Worm (Caenorhabditis elegans): Measurements from ENCODE around the gene xbp-1.
A peak's percentile ranks its signal among the peaks of the same experiment; 100 is the strongest.

Gene xbp-1

DNA sequence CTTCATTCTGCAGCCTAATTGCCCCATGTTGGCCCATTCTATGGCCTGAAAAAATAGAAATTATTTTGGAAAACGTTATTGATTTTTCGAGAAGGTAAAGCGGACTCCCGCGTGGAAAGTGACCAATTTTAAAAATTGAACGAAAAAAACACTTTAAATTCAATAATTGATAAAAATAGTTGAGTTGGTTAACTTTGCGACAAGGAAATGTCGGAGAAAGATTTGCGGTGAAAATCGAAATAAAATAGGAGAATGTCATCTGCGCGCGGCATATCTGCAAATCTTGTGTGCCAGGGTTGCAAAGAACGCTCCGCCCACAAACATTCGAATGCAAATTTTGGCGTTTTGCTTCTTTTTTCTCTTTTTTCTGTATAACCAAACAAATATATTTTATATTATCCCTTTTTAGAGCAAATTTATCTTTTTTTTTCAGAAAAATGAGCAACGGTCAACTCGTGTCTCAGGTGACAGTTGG lies 22.7 kb upstream of the xbp-1 start, which contains the start of the genes rnf-121 and C16C10.4 (continued):
- TF ChIP-seq ceh-6 (GFP tag; optimal IDR thresholded peaks at IDR 0.05) (peak; percentile 85), pax-1 (tag; optimal IDR thresholded peaks at IDR 0.05) (no peak), tbx-2 (tag; optimal IDR thresholded peaks at IDR 0.05) (peak; percentile 90), ttx-3 (tag; optimal IDR thresholded peaks at IDR 0.05) (peak; percentile 92), mec-3 (tag; optimal IDR thresholded peaks at IDR 0.05; ENCODE audit: borderline replicate concordance) (no peak), ceh-48 (tag; optimal IDR thresholded peaks at IDR 0.05) (peak; percentile 76), ceh-18 (tag; optimal IDR thresholded peaks at IDR 0.05) (peak; percentile 62), che-1 (tag; optimal IDR thresholded peaks at IDR 0.05) (peak; percentile 88), fkh-10 (GFP tag; optimal IDR thresholded peaks at IDR 0.05) (peak; percentile 64), nfya-1 (tag; optimal IDR thresholded peaks at IDR 0.05) (peak; percentile 92), ceh-31 (tag; optimal IDR thresholded peaks at IDR 0.05) (peak; percentile 90), unc-3 (GFP tag; conservative IDR thresholded peaks at IDR 0.05) (peak; percentile 85), unc-3 (tag; optimal IDR thresholded peaks at IDR 0.05) (peak; percentile 91), pros-1 (tag; optimal IDR thresholded peaks at IDR 0.05) (peak; percentile 11), ceh-24 (tag; optimal IDR thresholded peaks at IDR 0.05) (peak; percentile 82), lin-11 (tag; optimal IDR thresholded peaks at IDR 0.05) (peak; percentile 82), pat-9 (tag; optimal IDR thresholded peaks at IDR 0.05) (peak; percentile 90), lim-6 (tag; optimal IDR thresholded peaks at IDR 0.05) (peak; percentile 73), unc-55 (GFP tag; optimal IDR thresholded peaks at IDR 0.05) (no peak), K09A11.1 (tag; optimal IDR thresholded peaks at IDR 0.05; ENCODE audit: insufficient read depth) (peak; percentile 96), hlh-6 (tag; optimal IDR thresholded peaks at IDR 0.05) (peak; percentile 85), T23F11.4 (GFP tag; optimal IDR thresholded peaks at IDR 0.05) (peak; percentile 83), ceh-22 (tag; optimal IDR thresholded peaks at IDR 0.05) (peak; percentile 63), ceh-30 (tag; optimal IDR thresholded peaks at IDR 0.05) (peak; percentile 93)

- TF ChIP-seq ref-2 (tag; optimal IDR thresholded peaks at IDR 0.05) (no peak), ceh-22 (tag; optimal IDR thresholded peaks at IDR 0.05) (no peak), ceh-14 (tag; optimal IDR thresholded peaks at IDR 0.05) (no peak), fax-1 (tag; optimal IDR thresholded peaks at IDR 0.05) (no peak), pqm-1 (tag; optimal IDR thresholded peaks at IDR 0.05) (no peak), pat-9 (tag; optimal IDR thresholded peaks at IDR 0.05) (no peak), che-1 (tag; optimal IDR thresholded peaks at IDR 0.05) (no peak), T23F11.4 (GFP tag; optimal IDR thresholded peaks at IDR 0.05) (no peak), F13H6.1 (tag; optimal IDR thresholded peaks at IDR 0.05) (no peak), ceh-30 (tag; optimal IDR thresholded peaks at IDR 0.05) (no peak), dmd-4 (tag; optimal IDR thresholded peaks at IDR 0.05; ENCODE audit: borderline replicate concordance) (no peak), ceh-18 (tag; optimal IDR thresholded peaks at IDR 0.05) (no peak), K02D7.2 (tag; optimal IDR thresholded peaks at IDR 0.05) (no peak)
Observed at ce11 chrIII:4172210-4172609, 21.4 kb upstream of the xbp-1 start.

ce11 chrIII:4175489-4175888 lies 18.1 kb upstream of the xbp-1 start:
- TF ChIP-seq pha-2 (tag; optimal IDR thresholded peaks at IDR 0.05) (no peak), fkh-6 (tag; optimal IDR thresholded peaks at IDR 0.05) (no peak), dmd-4 (tag; optimal IDR thresholded peaks at IDR 0.05; ENCODE audit: borderline replicate concordance) (no peak), pax-1 (tag; optimal IDR thresholded peaks at IDR 0.05) (no peak), K09A11.1 (tag; optimal IDR thresholded peaks at IDR 0.05; ENCODE audit: insufficient read depth) (no peak), hlh-15 (tag; optimal IDR thresholded peaks at IDR 0.05) (no peak), ama-1 (optimal IDR thresholded peaks at IDR 0.05) (no peak), ceh-34 (tag; optimal IDR thresholded peaks at IDR 0.05) (no peak), unc-3 (GFP tag; conservative IDR thresholded peaks at IDR 0.05) (no peak), unc-3 (tag; optimal IDR thresholded peaks at IDR 0.05) (no peak), hlh-30 (tag; optimal IDR thresholded peaks at IDR 0.05; ENCODE audit: insufficient read depth) (no peak), unc-42 (tag; optimal IDR thresholded peaks at IDR 0.05) (no peak), dve-1 (tag; optimal IDR thresholded peaks at IDR 0.05) (no peak), nfya-1 (tag; optimal IDR thresholded peaks at IDR 0.05) (no peak), ceh-6 (GFP tag; optimal IDR thresholded peaks at IDR 0.05) (no peak), K02D7.2 (tag; optimal IDR thresholded peaks at IDR 0.05) (no peak)
